Worm (Caenorhabditis elegans): Measurements from ENCODE around the gene fbxa-199.

fbxa-199 gene

ce11 chrV:15394906-15395305 is 3.7 kb downstream of the fbxa-199 start, which contains the start of gene T06E6.1:
TSS of gene T06E6.1 (minus strand) at chrV:15394961.
- TF ChIP-seq sea-1 (GFP tag; conservative IDR thresholded peaks at IDR 0.05), result no peak
- TF ChIP-seq flt-1 (GFP tag; IDR thresholded peaks at IDR 0.05), result no peak
- TF ChIP-seq ama-1 (optimal IDR thresholded peaks at IDR 0.05), result no peak
- no peak for TF ChIP-seq pes-1 (GFP tag; IDR thresholded peaks at IDR 0.05)
- TF ChIP-seq tbx-37 (GFP tag; conservative IDR thresholded peaks at IDR 0.05), result no peak
- no peak for TF ChIP-seq B0310.2 (tag; optimal IDR thresholded peaks at IDR 0.05)
- TF ChIP-seq hnd-1 (tag; optimal IDR thresholded peaks at IDR 0.05), result no peak
- no peak for TF ChIP-seq F13C5.2 (tag; optimal IDR thresholded peaks at IDR 0.05)
- TF ChIP-seq tbx-11 (GFP tag; IDR thresholded peaks at IDR 0.05), result no peak
- TF ChIP-seq hmg-4 (GFP tag; optimal IDR thresholded peaks at IDR 0.05), result no peak

ce11 chrV:15392064-15392463 is 6.6 kb downstream of the fbxa-199 start:
- TF ChIP-seq ets-7 (tag; optimal IDR thresholded peaks at IDR 0.05) (no peak), tbx-37 (GFP tag; conservative IDR thresholded peaks at IDR 0.05) (no peak), sea-1 (GFP tag; conservative IDR thresholded peaks at IDR 0.05) (no peak), B0310.2 (tag; optimal IDR thresholded peaks at IDR 0.05) (no peak), ceh-13 (GFP tag; optimal IDR thresholded peaks at IDR 0.05) (no peak), aly-1 (tag; optimal IDR thresholded peaks at IDR 0.05) (no peak), hmg-4 (GFP tag; optimal IDR thresholded peaks at IDR 0.05) (no peak), pes-1 (GFP tag; IDR thresholded peaks at IDR 0.05) (no peak), hmbx-1 (tag; optimal IDR thresholded peaks at IDR 0.05) (no peak), ceh-36 (tag; optimal IDR thresholded peaks at IDR 0.05) (no peak), flt-1 (GFP tag; IDR thresholded peaks at IDR 0.05) (no peak), hnd-1 (tag; optimal IDR thresholded peaks at IDR 0.05) (no peak)

ce11 chrV:15388820-15389384 is 9.7 kb downstream of the fbxa-199 start, which contains the start of gene srh-170:
TSS of gene srh-170 (minus strand) at chrV:15388870.
- TF ChIP-seq tbx-11 (GFP tag; IDR thresholded peaks at IDR 0.05), result no peak
- no peak for TF ChIP-seq ama-1 (optimal IDR thresholded peaks at IDR 0.05)
- TF ChIP-seq F13C5.2 (tag; optimal IDR thresholded peaks at IDR 0.05), result no peak
- TF ChIP-seq pes-1 (GFP tag; IDR thresholded peaks at IDR 0.05), result peak; percentile 15; the same call in 1 of the 2 replicates
- TF ChIP-seq flt-1 (GFP tag; IDR thresholded peaks at IDR 0.05), result no peak
- TF ChIP-seq tbx-37 (GFP tag; conservative IDR thresholded peaks at IDR 0.05), result no peak
- TF ChIP-seq ceh-13 (GFP tag; optimal IDR thresholded peaks at IDR 0.05), result no peak
- no peak for TF ChIP-seq tra-4 (tag; optimal IDR thresholded peaks at IDR 0.05)
- no peak for TF ChIP-seq hmbx-1 (tag; optimal IDR thresholded peaks at IDR 0.05)
- TF ChIP-seq scrt-1 (GFP tag; IDR thresholded peaks at IDR 0.05), result 0 out of 2 replicates have a peak, but pooled peaks have one; percentile 29
- TF ChIP-seq hnd-1 (tag; optimal IDR thresholded peaks at IDR 0.05), result no peak
- TF ChIP-seq B0310.2 (tag; optimal IDR thresholded peaks at IDR 0.05), result no peak

- no peak for TF ChIP-seq sea-1 (GFP tag; conservative IDR thresholded peaks at IDR 0.05)
- TF ChIP-seq hmg-4 (GFP tag; optimal IDR thresholded peaks at IDR 0.05), result no peak
- no peak for TF ChIP-seq tbx-11 (GFP tag; IDR thresholded peaks at IDR 0.05)
- no peak for TF ChIP-seq ets-7 (tag; optimal IDR thresholded peaks at IDR 0.05)
- TF ChIP-seq F13C5.2 (tag; optimal IDR thresholded peaks at IDR 0.05), result no peak
- TF ChIP-seq scrt-1 (GFP tag; IDR thresholded peaks at IDR 0.05), result no peak
- TF ChIP-seq B0310.2 (tag; optimal IDR thresholded peaks at IDR 0.05), result no peak
- no peak for TF ChIP-seq tra-4 (tag; optimal IDR thresholded peaks at IDR 0.05)
- TF ChIP-seq ceh-36 (tag; optimal IDR thresholded peaks at IDR 0.05), result no peak
- TF ChIP-seq tbx-37 (GFP tag; conservative IDR thresholded peaks at IDR 0.05), result no peak
- TF ChIP-seq ceh-13 (GFP tag; optimal IDR thresholded peaks at IDR 0.05), result no peak
- TF ChIP-seq ama-1 (optimal IDR thresholded peaks at IDR 0.05), result no peak
- no peak for TF ChIP-seq flt-1 (GFP tag; IDR thresholded peaks at IDR 0.05)
- no peak for TF ChIP-seq pes-1 (GFP tag; IDR thresholded peaks at IDR 0.05)
- TF ChIP-seq hnd-1 (tag; optimal IDR thresholded peaks at IDR 0.05), result no peak
- TF ChIP-seq aly-1 (tag; optimal IDR thresholded peaks at IDR 0.05), result no peak
- no peak for TF ChIP-seq hmbx-1 (tag; optimal IDR thresholded peaks at IDR 0.05)
Measured at ce11 chrV:15384733-15385132, 13.9 kb downstream of the fbxa-199 start, which contains the start of gene str-102. TSS of gene str-102 (plus strand) at chrV:15385033.

ce11 chrV:15383739-15384138 is 14.9 kb downstream of the fbxa-199 start, which contains the start of gene str-88:
TSS of gene str-88 (minus strand) at chrV:15383839.
- TF ChIP-seq flt-1 (GFP tag; IDR thresholded peaks at IDR 0.05) (no peak), ets-7 (tag; optimal IDR thresholded peaks at IDR 0.05) (no peak), aly-1 (tag; optimal IDR thresholded peaks at IDR 0.05) (no peak), hmg-4 (GFP tag; optimal IDR thresholded peaks at IDR 0.05) (no peak), tbx-37 (GFP tag; conservative IDR thresholded peaks at IDR 0.05) (no peak), F13C5.2 (tag; optimal IDR thresholded peaks at IDR 0.05) (no peak), sea-1 (GFP tag; conservative IDR thresholded peaks at IDR 0.05) (no peak), ceh-13 (GFP tag; optimal IDR thresholded peaks at IDR 0.05) (no peak), ama-1 (optimal IDR thresholded peaks at IDR 0.05) (no peak), hmbx-1 (tag; optimal IDR thresholded peaks at IDR 0.05) (no peak), pes-1 (GFP tag; IDR thresholded peaks at IDR 0.05) (no peak), scrt-1 (GFP tag; IDR thresholded peaks at IDR 0.05) (no peak)

ce11 chrV:15380857-15381256 is 17.8 kb downstream of the fbxa-199 start, which contains the start of gene dhs-23:
TSS of gene dhs-23 (plus strand) at chrV:15381219.
- TF ChIP-seq ceh-13 (GFP tag; optimal IDR thresholded peaks at IDR 0.05), result no peak
- no peak for TF ChIP-seq ceh-36 (tag; optimal IDR thresholded peaks at IDR 0.05)
- TF ChIP-seq hmbx-1 (tag; optimal IDR thresholded peaks at IDR 0.05), result no peak

ce11 chrV:15379817-15380216 is 18.8 kb downstream of the fbxa-199 start, which contains the start of gene srh-251:
TSS of gene srh-251 (minus strand) at chrV:15379917.
- no peak for TF ChIP-seq ets-7 (tag; optimal IDR thresholded peaks at IDR 0.05)
- TF ChIP-seq ama-1 (optimal IDR thresholded peaks at IDR 0.05), result no peak
- no peak for TF ChIP-seq pes-1 (GFP tag; IDR thresholded peaks at IDR 0.05)
- no peak for TF ChIP-seq tra-4 (tag; optimal IDR thresholded peaks at IDR 0.05)
- TF ChIP-seq hmg-4 (GFP tag; optimal IDR thresholded peaks at IDR 0.05), result no peak
- TF ChIP-seq tbx-37 (GFP tag; conservative IDR thresholded peaks at IDR 0.05), result no peak
- no peak for TF ChIP-seq flt-1 (GFP tag; IDR thresholded peaks at IDR 0.05)
- TF ChIP-seq ceh-36 (tag; optimal IDR thresholded peaks at IDR 0.05), result no peak
- TF ChIP-seq hnd-1 (tag; optimal IDR thresholded peaks at IDR 0.05), result no peak
- no peak for TF ChIP-seq sea-1 (GFP tag; conservative IDR thresholded peaks at IDR 0.05)
- no peak for TF ChIP-seq F13C5.2 (tag; optimal IDR thresholded peaks at IDR 0.05)
- TF ChIP-seq ceh-13 (GFP tag; optimal IDR thresholded peaks at IDR 0.05), result no peak
- no peak for TF ChIP-seq B0310.2 (tag; optimal IDR thresholded peaks at IDR 0.05)
- no peak for TF ChIP-seq tbx-11 (GFP tag; IDR thresholded peaks at IDR 0.05)
- TF ChIP-seq scrt-1 (GFP tag; IDR thresholded peaks at IDR 0.05), result no peak
